Fruit fly (Drosophila melanogaster) ovary, adult (tissue): ENCODE data around the gene CG32985.

ENCODE experiments used
- CG17801 ChIP-seq: fragments of 200-800 bp; optimal IDR thresholded peaks from 2 replicates; lab custom pipeline; 2019; ENCODE audit warnings: missing biosample characterization, mild to moderate bottlenecking, missing genetic modification characterization, moderate library complexity; ENCODE audit not compliant: partially characterized antibody

Gene CG32985

dm6 chr2L:8980359-8980758 is 18.0 kb downstream of the CG32985 start, which contains the start of gene CG18662:
Gene CG18662, plus strand, starts transcription at chr2L:8980659.
- no peak for TF ChIP-seq CG17801 (GFP tag; lab: Kevin White, UChicago)

- no peak for TF ChIP-seq CG17801 (GFP tag; lab: Kevin White, UChicago)
Observed at dm6 chr2L:8982584-8983302, 20.4 kb downstream of the CG32985 start.

DNA sequence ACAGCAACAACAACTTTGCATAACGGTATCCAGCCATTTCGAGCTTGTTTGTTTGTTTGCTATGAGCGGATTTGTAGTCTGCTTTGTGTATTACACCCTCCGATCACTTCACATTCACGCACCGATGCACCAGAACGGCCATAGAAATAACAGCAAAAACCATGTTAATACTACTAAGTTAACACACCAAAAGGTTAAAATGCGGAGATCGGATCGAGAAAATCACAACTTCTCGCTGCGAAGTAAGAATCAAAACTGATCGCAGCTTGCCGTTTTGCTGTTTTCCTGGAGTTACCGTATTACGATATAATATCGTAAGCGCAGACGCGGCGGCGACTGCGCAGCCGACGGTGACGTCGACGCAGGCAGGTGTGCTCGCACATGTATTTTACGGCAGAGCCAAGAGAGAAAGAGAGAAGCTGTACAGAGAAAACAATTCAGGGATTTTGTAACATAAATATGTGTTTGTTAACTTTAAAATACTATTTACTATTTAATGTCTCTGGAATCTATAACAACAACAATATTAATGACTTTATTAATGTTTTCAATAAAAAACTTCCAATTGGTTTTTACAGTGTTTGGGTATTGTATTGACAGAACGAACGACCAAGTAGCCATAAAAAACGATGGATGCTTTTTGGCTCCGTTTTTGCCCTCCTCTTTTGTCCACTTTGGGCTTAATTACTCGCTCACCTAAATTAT is 22.4 kb downstream of the CG32985 start, which contains the start of gene CG13101:
CG13101 (minus strand) TSS at position 259 of the 705 bp plus-strand sequence.
- TF ChIP-seq CG17801 (GFP tag; lab: Kevin White, UChicago) = peak; percentile 93

- TF ChIP-seq CG17801 (GFP tag; lab: Kevin White, UChicago) = no peak
Observed at dm6 chr2L:8987251-8987937, 25.1 kb downstream of the CG32985 start.

DNA sequence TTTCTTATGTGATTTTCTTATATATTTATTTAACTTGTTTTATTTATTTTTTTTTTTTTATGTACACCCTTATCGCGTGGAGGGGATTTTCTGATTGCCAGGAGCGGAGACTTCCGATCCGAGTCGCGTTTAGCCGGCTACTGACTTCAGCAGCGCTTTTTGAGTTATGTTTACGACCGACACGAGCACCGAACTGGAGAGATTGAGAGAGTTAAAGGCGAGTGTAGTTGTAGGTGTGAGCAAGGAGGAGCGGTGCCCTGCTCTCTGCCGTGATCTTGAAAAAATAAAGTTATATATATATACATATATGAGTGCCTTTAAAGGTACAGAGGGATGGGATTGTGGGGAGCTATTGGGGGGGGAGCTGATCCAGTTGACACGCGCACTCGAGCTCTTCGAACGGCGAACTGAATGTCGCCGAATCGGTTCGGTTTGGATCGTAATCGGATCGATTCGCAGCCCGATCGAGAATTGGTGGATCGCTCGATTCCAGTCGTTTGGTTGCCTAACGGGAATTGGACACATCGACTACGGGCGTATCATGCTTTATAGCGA is 26.8 kb downstream of the CG32985 start, which contains the start of gene rost:
rost (minus strand) TSS at position 503 of the 555 bp plus-strand sequence.
- TF ChIP-seq CG17801 (GFP tag; lab: Kevin White, UChicago) = peak; percentile 30

DNA sequence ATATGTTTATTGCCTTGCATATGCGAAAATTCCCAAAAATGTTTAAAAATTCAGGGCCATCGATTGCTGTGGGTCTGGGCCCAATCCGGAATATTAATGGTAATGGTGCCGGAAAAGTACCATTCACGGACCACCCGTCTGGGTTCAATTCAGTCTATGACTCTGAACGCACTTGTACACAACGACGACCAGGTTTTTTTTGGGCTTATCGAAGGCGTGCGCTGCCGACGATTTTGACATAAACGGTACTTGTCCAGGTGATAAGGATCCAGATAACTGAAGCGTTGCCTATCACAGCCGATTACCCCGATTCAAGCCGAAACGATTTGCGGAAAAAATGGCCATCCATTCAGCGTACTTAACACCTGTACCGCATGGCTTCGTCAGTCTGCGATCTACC is 29.2 kb downstream of the CG32985 start, which contains the start of gene CG9555:
CG9555 (plus strand) TSS at position 153 of the 400 bp plus-strand sequence.
- TF ChIP-seq CG17801 (GFP tag; lab: Kevin White, UChicago) = no peak

- no peak for TF ChIP-seq CG17801 (GFP tag; lab: Kevin White, UChicago)
Observed at dm6 chr2L:8993650-8994441, 31.5 kb downstream of the CG32985 start, which contains the start of gene CG17906. Gene CG17906, plus strand, starts transcription at chr2L:8994391.

- no peak for TF ChIP-seq CG17801 (GFP tag; lab: Kevin White, UChicago)
Observed at dm6 chr2L:8997285-8997684, 35.0 kb downstream of the CG32985 start, which contains the start of the genes alien and CG18661. Gene alien, minus strand, starts transcription at chr2L:8997379. Gene CG18661, plus strand, starts transcription at chr2L:8997605.

dm6 chr2L:8998237-8998636 is 35.9 kb downstream of the CG32985 start, which contains the start of gene Try29F:
Gene Try29F, plus strand, starts transcription at chr2L:8998537.
- TF ChIP-seq CG17801 (GFP tag; lab: Kevin White, UChicago) = no peak

DNA sequence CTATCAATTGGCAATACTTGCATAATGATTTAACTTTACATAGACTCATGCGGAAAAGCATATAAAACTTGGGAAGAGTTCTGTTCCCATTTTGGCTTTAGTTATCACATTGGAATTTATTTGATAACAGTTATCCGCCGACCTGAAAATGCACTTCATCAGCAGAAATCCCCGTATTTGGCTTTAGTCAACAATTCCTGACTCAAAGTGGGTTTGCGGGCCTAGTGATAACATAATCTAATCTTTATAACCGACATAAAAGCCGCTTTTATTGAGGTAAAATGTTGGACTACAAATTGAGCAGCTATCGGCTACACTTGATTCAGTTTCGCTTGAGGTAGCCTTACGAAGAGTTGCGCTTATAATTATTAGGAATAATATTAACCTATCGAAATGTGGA is 47.9 kb downstream of the CG32985 start, which contains the start of gene CG9568:
CG9568 (plus strand) TSS at position 317 of the 400 bp plus-strand sequence.
- no peak for TF ChIP-seq CG17801 (GFP tag; lab: Kevin White, UChicago)

DNA sequence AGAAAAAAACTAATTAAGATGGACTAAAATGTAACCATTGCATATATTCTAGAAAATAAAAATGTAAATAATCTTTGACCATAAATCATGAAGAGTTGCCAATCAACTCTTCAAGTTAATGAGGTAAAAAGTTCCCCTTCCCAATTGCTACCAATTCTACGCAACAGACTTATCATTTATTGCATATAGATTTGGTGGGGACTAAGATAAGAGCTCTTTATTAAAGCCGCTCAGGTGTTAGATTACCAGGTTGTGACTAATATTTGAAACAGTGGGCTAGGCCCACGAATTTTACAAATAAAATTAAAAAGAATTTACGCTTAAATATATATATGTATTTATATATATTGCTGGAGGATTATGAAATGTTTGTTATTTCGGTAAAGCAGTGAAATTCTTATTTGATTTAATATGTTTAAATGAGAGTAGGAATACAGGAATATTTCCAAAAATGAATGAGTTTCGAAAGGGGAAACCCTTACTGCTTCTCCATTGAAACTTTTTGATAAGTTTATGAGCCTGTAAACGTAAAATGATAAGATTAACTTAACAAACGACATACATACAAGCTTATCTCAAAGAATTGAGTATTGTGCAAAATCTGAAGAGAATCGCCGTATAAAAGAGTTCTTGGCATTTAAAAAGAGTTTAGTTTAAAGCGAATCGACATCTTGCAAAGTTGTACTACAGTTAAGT is 49.4 kb downstream of the CG32985 start, which contains the start of gene CG13102:
CG13102 (plus strand) TSS at position 646 of the 696 bp plus-strand sequence.
- no peak for TF ChIP-seq CG17801 (GFP tag; lab: Kevin White, UChicago)

DNA sequence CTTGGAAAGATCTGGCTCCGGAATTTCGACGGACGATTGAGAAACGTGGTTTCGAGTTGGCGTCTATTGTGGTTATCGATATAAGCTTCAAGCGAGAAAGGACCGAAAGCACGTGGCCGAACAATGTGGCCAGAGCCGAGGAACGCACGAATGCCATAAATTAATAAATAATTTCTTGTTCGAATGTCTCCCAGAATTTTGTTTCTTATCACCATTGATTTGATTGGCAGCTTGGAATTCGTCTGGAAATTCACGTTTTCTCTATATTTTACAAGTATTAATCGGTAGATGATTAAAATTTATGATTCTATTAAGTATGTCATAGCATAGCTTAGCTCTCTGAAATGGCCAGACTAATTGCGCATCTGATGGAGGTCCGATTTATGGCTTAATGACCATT is 51.6 kb downstream of the CG32985 start, which contains the start of gene Rcd-1r:
Rcd-1r (minus strand) TSS at position 101 of the 400 bp plus-strand sequence.
- TF ChIP-seq CG17801 (GFP tag; lab: Kevin White, UChicago) = no peak
